Worm (Caenorhabditis elegans) whole organism, L1 larva: ENCODE results near the gene sre-42.

Experiments
- C04F5.9 ChIP-seq: sonication (generic microtip); optimal IDR thresholded peaks from 2 replicates; lab custom pipeline; 2016; ENCODE audit warnings: missing genetic modification characterization, missing compliant biosample characterization
- C34B4.2 ChIP-seq: sonication (generic microtip); optimal IDR thresholded peaks from 2 replicates; lab custom pipeline; 2017; ENCODE audit warnings: mild to moderate bottlenecking, missing genetic modification characterization, missing compliant biosample characterization
- Y116A8C.19 ChIP-seq: sonication (generic microtip); optimal IDR thresholded peaks from 2 replicates; lab custom pipeline; 2016; ENCODE audit warnings: missing compliant biosample characterization, missing genetic modification characterization, borderline replicate concordance
- aha-1 ChIP-seq: fragments of 150-350 bp; optimal IDR thresholded peaks from 2 replicates; lab custom pipeline; 2014; ENCODE audit warnings: missing biosample characterization, missing genetic modification characterization
- ama-1 ChIP-seq: fragments of 150-350 bp; optimal IDR thresholded peaks from 2 replicates; lab custom pipeline; 2014
- ceh-63 ChIP-seq: fragments of 200-800 bp; sonication (Bioruptor generic); optimal IDR thresholded peaks from 2 replicates; lab custom pipeline; 2018; ENCODE audit warnings: mild to moderate bottlenecking, missing genetic modification characterization, missing compliant biosample characterization
- ceh-82 ChIP-seq, 3 experiments: fragments of 150-350 bp in 1 of 3; sonication (generic microtip) in 2 of 3; optimal IDR thresholded peaks; 2 replicates each; lab custom pipeline; 2014 to 2017; ENCODE audit warnings: missing biosample characterization in 3 of 3, missing genetic modification characterization in 3 of 3
- ceh-88 ChIP-seq: fragments of 200-800 bp; sonication (Bioruptor generic); IDR thresholded peaks from 2 replicates; pipeline ENCODE4 v1.3.6; 2022; ENCODE audit warnings: missing genetic modification characterization, missing compliant biosample characterization
- ceh-90 ChIP-seq: sonication (generic microtip); optimal IDR thresholded peaks from 2 replicates; lab custom pipeline; 2016; ENCODE audit warnings: missing genetic modification characterization, missing compliant biosample characterization
- dpl-1 ChIP-seq, 3 experiments: fragments of 150-350 bp in 2 of 3; sonication (generic microtip) in 1 of 3; optimal IDR thresholded peaks; 2 replicates each; lab custom pipeline; 2014 to 2017; ENCODE audit warnings: missing biosample characterization in 3 of 3, missing genetic modification characterization in 3 of 3, missing genetic modification reagents in 3 of 3
- dsc-1 ChIP-seq: sonication (generic microtip); optimal IDR thresholded peaks from 2 replicates; lab custom pipeline; 2016; ENCODE audit warnings: mild to moderate bottlenecking, missing genetic modification characterization, missing compliant biosample characterization
- efl-1 ChIP-seq, 4 experiments: fragments of 150-350 bp; optimal IDR thresholded peaks in 3 of 4; peaks in 1 of 4; 1 replicate in 1 of 4; 2 replicates in 3 of 4; lab custom pipeline; 2014; ENCODE audit warnings: missing biosample characterization in 2 of 4, missing genetic modification characterization in 2 of 4, missing genetic modification reagents in 2 of 4
- efl-3 ChIP-seq: fragments of 200-800 bp; sonication (Bioruptor generic); optimal IDR thresholded peaks from 2 replicates; lab custom pipeline; 2018; ENCODE audit warnings: mild to moderate bottlenecking, missing genetic modification characterization, missing compliant biosample characterization
- egl-13 ChIP-seq: sonication (generic microtip); optimal IDR thresholded peaks from 2 replicates; lab custom pipeline; 2016; ENCODE audit warnings: missing genotype, missing genetic modification reagents, missing genetic modification characterization, missing compliant biosample characterization
- elt-2 ChIP-seq: sonication (generic microtip); optimal IDR thresholded peaks from 2 replicates; lab custom pipeline; 2016; ENCODE audit warnings: missing genetic modification characterization, mild to moderate bottlenecking, inconsistent platforms, missing compliant biosample characterization, missing genetic modification reagents
- fkh-10 ChIP-seq: sonication (generic microtip); optimal IDR thresholded peaks from 2 replicates; lab custom pipeline; 2017; ENCODE audit warnings: missing biosample characterization, missing genetic modification reagents, missing genetic modification characterization
- jun-1 ChIP-seq: fragments of 150-350 bp; optimal IDR thresholded peaks from 2 replicates; lab custom pipeline; 2014; ENCODE audit warnings: missing biosample characterization, missing genetic modification reagents, missing genetic modification characterization
- lin-14 ChIP-seq: fragments of 200-800 bp; sonication (Bioruptor generic); optimal IDR thresholded peaks from 2 replicates; lab custom pipeline; 2018; ENCODE audit warnings: mild to moderate bottlenecking, missing genetic modification characterization, moderate library complexity, missing compliant biosample characterization
- lsy-2 ChIP-seq, 2 experiments: fragments of 150-350 bp; optimal IDR thresholded peaks; 2 replicates each; lab custom pipeline; 2014; ENCODE audit warnings: missing biosample characterization in 2 of 2, missing genetic modification characterization in 2 of 2
- mdl-1 ChIP-seq, 2 experiments: fragments of 150-350 bp; optimal IDR thresholded peaks; 2 replicates each; lab custom pipeline; 2014 to 2017; ENCODE audit warnings: missing biosample characterization in 2 of 2, missing genetic modification characterization in 2 of 2, inconsistent platforms in 1 of 2
- nhr-47 ChIP-seq: sonication (generic microtip); optimal IDR thresholded peaks from 2 replicates; lab custom pipeline; 2016; ENCODE audit warnings: mild to moderate bottlenecking, missing genetic modification characterization, moderate library complexity, missing compliant biosample characterization
- nhr-71 ChIP-seq: sonication (generic microtip); optimal IDR thresholded peaks from 2 replicates; lab custom pipeline; 2016; ENCODE audit warnings: mild to moderate bottlenecking, missing genetic modification characterization, moderate library complexity, missing compliant biosample characterization
- nhr-77 ChIP-seq: fragments of 150-350 bp; optimal IDR thresholded peaks from 2 replicates; lab custom pipeline; 2014; ENCODE audit warnings: missing biosample characterization, missing genetic modification characterization
- pag-3 ChIP-seq: sonication (generic microtip); optimal IDR thresholded peaks from 2 replicates; lab custom pipeline; 2017; ENCODE audit warnings: missing genetic modification characterization, mild to moderate bottlenecking, missing compliant biosample characterization, antibody characterized with exemption, borderline replicate concordance; ENCODE audit not compliant: insufficient read depth
- pqm-1 ChIP-seq: sonication (generic microtip); optimal IDR thresholded peaks from 3 replicates; lab custom pipeline; 2017; ENCODE audit warnings: missing biosample characterization, missing genetic modification characterization
- rnt-1 ChIP-seq: sonication (generic microtip); optimal IDR thresholded peaks from 2 replicates; lab custom pipeline; 2016; ENCODE audit warnings: mild to moderate bottlenecking, missing genetic modification characterization, moderate library complexity, missing compliant biosample characterization
- skn-1 ChIP-seq: fragments of 150-350 bp; optimal IDR thresholded peaks from 2 replicates; lab custom pipeline; 2014; ENCODE audit warnings: missing biosample characterization, missing genetic modification characterization
- snu-23 ChIP-seq: sonication (generic microtip); optimal IDR thresholded peaks from 2 replicates; lab custom pipeline; 2016; ENCODE audit warnings: missing genetic modification characterization, missing compliant biosample characterization
- sox-4 ChIP-seq: sonication (generic microtip); optimal IDR thresholded peaks from 2 replicates; lab custom pipeline; 2016; ENCODE audit warnings: missing genetic modification characterization, missing compliant biosample characterization
- tlp-1 ChIP-seq: fragments of 150-350 bp; optimal IDR thresholded peaks from 2 replicates; lab custom pipeline; 2014; ENCODE audit warnings: missing biosample characterization, missing genetic modification characterization
- unc-86 ChIP-seq: sonication (generic microtip); optimal IDR thresholded peaks from 2 replicates; lab custom pipeline; 2016; ENCODE audit warnings: missing genetic modification characterization, missing compliant biosample characterization
- unc-98 ChIP-seq: fragments of 200-800 bp; sonication (Bioruptor generic); IDR thresholded peaks from 2 replicates; pipeline ENCODE4 v1.3.6; 2022; ENCODE audit warnings: missing genetic modification characterization, missing compliant biosample characterization
- vab-15 ChIP-seq: sonication (generic microtip); optimal IDR thresholded peaks from 2 replicates; lab custom pipeline; 2017; ENCODE audit warnings: missing genotype, mild to moderate bottlenecking, missing genetic modification characterization, missing compliant biosample characterization
- xbp-1 ChIP-seq: sonication (generic microtip); optimal IDR thresholded peaks from 2 replicates; lab custom pipeline; 2016; ENCODE audit warnings: missing genetic modification characterization, missing compliant biosample characterization
- zag-1 ChIP-seq: fragments of 150-350 bp; optimal IDR thresholded peaks from 2 replicates; lab custom pipeline; 2014; ENCODE audit warnings: missing biosample characterization, missing genetic modification characterization
- ztf-4 ChIP-seq: fragments of 150-350 bp; optimal IDR thresholded peaks from 2 replicates; lab custom pipeline; 2014; ENCODE audit warnings: missing biosample characterization, missing genetic modification characterization

sre-42 gene

ce11 chrII:12373921-12374320 lies 12.8 kb downstream of the sre-42 start:
- TF ChIP-seq zag-1 (tag; lab: Kevin White, UChicago) (no peak), C34B4.2 (no peak), pqm-1 (no peak), fkh-10 (GFP tag; lab: Kevin White, UChicago) (peak; percentile 69), efl-1 (optimal IDR thresholded peaks at IDR 0.05; lab: Kevin White, UChicago) (no peak), efl-1 (GFP tag; optimal IDR thresholded peaks at IDR 0.05 in 1 of 2; lab: Kevin White, UChicago) (peak in 1 of 2 experiments; percentile 68), Y116A8C.19 (no peak), nhr-47 (tag; lab: Kevin White, UChicago) (peak; percentile 6), ceh-82 (tag; optimal IDR thresholded peaks at IDR 0.05; lab: Kevin White, UChicago) (peak in 1 of 3 experiments; percentile 43), sox-4 (no peak), ceh-63 (GFP tag; lab: Kevin White, UChicago) (no peak), vab-15 (no peak), ama-1 (lab: Kevin White, UChicago) (no peak), tlp-1 (no peak), egl-13 (tag; lab: Kevin White, UChicago) (peak; percentile 20), lin-14 (peak; percentile 53), lsy-2 (tag; optimal IDR thresholded peaks at IDR 0.05; lab: Kevin White, UChicago) (peak in 1 of 2 experiments; percentile 1), unc-86 (tag; lab: Kevin White, UChicago) (peak; percentile 8), dsc-1 (no peak), nhr-77 (tag; lab: Kevin White, UChicago) (no peak), efl-3 (GFP tag; lab: Kevin White, UChicago) (no peak)

- no peak for TF ChIP-seq skn-1 (tag; lab: Kevin White, UChicago)
- no peak for TF ChIP-seq rnt-1 (tag; lab: Kevin White, UChicago)
- no peak for TF ChIP-seq ceh-63 (GFP tag; lab: Kevin White, UChicago)
- peak; percentile 57 for TF ChIP-seq lin-14
- TF ChIP-seq, all 84 proteins: peak for 1
Observed at ce11 chrII:12369202-12369601, 17.5 kb downstream of the sre-42 start.

- TF ChIP-seq C04F5.9 (tag; lab: Kevin White, UChicago) (no peak), ceh-88 (GFP tag; lab: Robert Waterston, UW) (no peak), jun-1 (tag; lab: Kevin White, UChicago) (no peak), ztf-4 (tag; lab: Kevin White, UChicago) (no peak), elt-2 (tag; lab: Kevin White, UChicago) (no peak), C34B4.2 (no peak), dpl-1 (GFP tag; optimal IDR thresholded peaks at IDR 0.05; lab: Kevin White, UChicago) (no peak), unc-98 (GFP tag; lab: Robert Waterston, UW) (no peak), unc-86 (tag; lab: Kevin White, UChicago) (no peak), xbp-1 (tag; lab: Kevin White, UChicago) (no peak), aha-1 (tag; lab: Kevin White, UChicago) (no peak)
Observed at ce11 chrII:12362262-12362661, 24.4 kb downstream of the sre-42 start.

ce11 chrII:12353816-12354215 lies 32.9 kb downstream of the sre-42 start:
- TF ChIP-seq mdl-1 (tag; optimal IDR thresholded peaks at IDR 0.05; lab: Kevin White, UChicago) = peak in 1 of 2 experiments; percentile 14
- peak; percentile 51 for TF ChIP-seq lin-14
- TF ChIP-seq pag-3 (tag; lab: Kevin White, UChicago) = no peak
- TF ChIP-seq rnt-1 (tag; lab: Kevin White, UChicago) = peak; percentile 69
- TF ChIP-seq snu-23 (GFP tag; lab: Kevin White, UChicago) = peak; percentile 1
- peak in 1 of 2 experiments; percentile 25 for TF ChIP-seq lsy-2 (tag; optimal IDR thresholded peaks at IDR 0.05; lab: Kevin White, UChicago)
- TF ChIP-seq nhr-71 (tag; lab: Kevin White, UChicago) = peak; percentile 24
- no peak for TF ChIP-seq ceh-90
- TF ChIP-seq efl-1 (optimal IDR thresholded peaks at IDR 0.05; lab: Kevin White, UChicago) = no peak
- TF ChIP-seq efl-1 (GFP tag; optimal IDR thresholded peaks at IDR 0.05 in 1 of 2; lab: Kevin White, UChicago) = peak in 1 of 2 experiments; percentile 56
- TF ChIP-seq, all 84 proteins: peak for 7
